Fruit fly (Drosophila melanogaster) whole organism, pupa: ENCODE results near the gene ohgt.

Source experiments
- CG10348 ChIP-seq: fragments of 200-800 bp; sonication (Bioruptor generic); IDR thresholded peaks from 2 replicates; pipeline ENCODE4 v1.3.6; 2022; ENCODE audit warnings: missing biosample characterization, missing genetic modification characterization
- CG12605 ChIP-seq: fragments of 200-800 bp; sonication (Bioruptor generic); IDR thresholded peaks from 2 replicates; pipeline ENCODE4 v1.3.6; 2022; ENCODE audit warnings: missing biosample characterization, missing genetic modification characterization
- CG13204 ChIP-seq: fragments of 200-800 bp; sonication (Bioruptor generic); optimal IDR thresholded peaks from 2 replicates; lab custom pipeline; 2018; ENCODE audit warnings: missing biosample characterization, mild to moderate bottlenecking, missing genetic modification characterization, moderate library complexity
- CG14655 ChIP-seq: fragments of 200-800 bp; sonication (Bioruptor generic); optimal IDR thresholded peaks from 3 replicates; lab custom pipeline; 2017; ENCODE audit warnings: mild to moderate bottlenecking, missing biosample characterization, missing genetic modification reagents, missing genetic modification characterization
- CG15710 ChIP-seq: fragments of 200-800 bp; sonication (Bioruptor generic); optimal IDR thresholded peaks from 2 replicates; lab custom pipeline; 2018; ENCODE audit warnings: missing biosample characterization, mild to moderate bottlenecking, missing genetic modification characterization, moderate library complexity
- CG17806 ChIP-seq: fragments of 200-800 bp; sonication (Bioruptor generic); optimal IDR thresholded peaks from 2 replicates; lab custom pipeline; 2018; ENCODE audit warnings: missing biosample characterization, mild to moderate bottlenecking, missing genetic modification characterization, moderate library complexity
- CG32121 ChIP-seq: fragments of 200-800 bp; sonication (Bioruptor generic); IDR thresholded peaks from 2 replicates; pipeline ENCODE4 v1.3.6; 2022; ENCODE audit warnings: missing biosample characterization, missing genetic modification characterization
- CG34367 ChIP-seq: fragments of 200-800 bp; sonication (Bioruptor generic); optimal IDR thresholded peaks from 2 replicates; lab custom pipeline; 2018; ENCODE audit warnings: missing biosample characterization, mild to moderate bottlenecking, missing genetic modification characterization
- CG4496 ChIP-seq: fragments of 200-800 bp; sonication (Bioruptor generic); IDR thresholded peaks from 3 replicates; pipeline ENCODE4 v1.3.6; 2022; ENCODE audit warnings: missing biosample characterization, missing genetic modification characterization
- CG8159 ChIP-seq: fragments of 200-800 bp; sonication (Bioruptor generic); optimal IDR thresholded peaks from 3 replicates; lab custom pipeline; 2018; ENCODE audit warnings: missing biosample characterization, mild to moderate bottlenecking, missing genetic modification characterization, moderate library complexity
- CG8301 ChIP-seq: fragments of 200-800 bp; sonication (Bioruptor generic); optimal IDR thresholded peaks from 2 replicates; lab custom pipeline; 2018; ENCODE audit warnings: missing biosample characterization, mild to moderate bottlenecking, missing genetic modification characterization
- CG9948 ChIP-seq: fragments of 200-800 bp; sonication (Bioruptor generic); optimal IDR thresholded peaks from 2 replicates; lab custom pipeline; 2018; ENCODE audit warnings: missing biosample characterization, mild to moderate bottlenecking, missing genetic modification characterization, moderate library complexity
- D1 ChIP-seq: fragments of 200-800 bp; sonication (Bioruptor generic); optimal IDR thresholded peaks from 2 replicates; lab custom pipeline; 2018; ENCODE audit warnings: missing biosample characterization, mild to moderate bottlenecking, missing genetic modification characterization, moderate library complexity
- EcR ChIP-seq: fragments of 200-800 bp; sonication (Bioruptor generic); optimal IDR thresholded peaks from 3 replicates; lab custom pipeline; 2019; ENCODE audit warnings: missing biosample characterization, missing genetic modification characterization, mild to moderate bottlenecking, moderate library complexity, missing genetic modification reagents
- Ets98B ChIP-seq: fragments of 200-800 bp; sonication (Bioruptor generic); IDR thresholded peaks from 2 replicates; pipeline ENCODE4 v1.3.6; 2022; ENCODE audit warnings: missing biosample characterization, missing genetic modification characterization
- Pif1A ChIP-seq: fragments of 200-800 bp; sonication (Bioruptor generic); optimal IDR thresholded peaks from 3 replicates; lab custom pipeline; 2016; ENCODE audit warnings: missing biosample characterization, missing genetic modification characterization
- Pif1B ChIP-seq: fragments of 200-800 bp; sonication (Bioruptor generic); optimal IDR thresholded peaks from 3 replicates; lab custom pipeline; 2016; ENCODE audit warnings: missing biosample characterization, missing genetic modification characterization
- Snoo ChIP-seq: fragments of 200-800 bp; sonication (Bioruptor generic); optimal IDR thresholded peaks from 3 replicates; lab custom pipeline; 2017; ENCODE audit warnings: missing biosample characterization, mild to moderate bottlenecking, missing genetic modification characterization, inconsistent platforms
- fd96Ca ChIP-seq: fragments of 200-800 bp; sonication (Bioruptor generic); IDR thresholded peaks from 3 replicates; pipeline ENCODE4 v1.3.6; 2022; ENCODE audit warnings: missing biosample characterization, missing genetic modification characterization
- gl ChIP-seq: fragments of 200-800 bp; sonication (Bioruptor generic); optimal IDR thresholded peaks from 2 replicates; lab custom pipeline; 2018; ENCODE audit warnings: missing biosample characterization, mild to moderate bottlenecking, missing genetic modification characterization
- rn ChIP-seq: fragments of 200-800 bp; sonication (Bioruptor generic); IDR thresholded peaks from 2 replicates; pipeline ENCODE4 v1.3.6; 2022; ENCODE audit warnings: missing biosample characterization, missing genetic modification characterization

The ohgt gene

dm6 chr3R:10048842-10049527, at the start of gene ohgt:
ohgt (plus strand) TSS chr3R:10049199.
- TF ChIP-seq CG8159 (no peak), CG10348 (GFP tag; lab: Robert Waterston, UW) (no peak), CG34367 (tag; lab: Kevin White, UChicago) (peak; percentile 22), CG9948 (peak; percentile 27)

- TF ChIP-seq Snoo (tag; lab: Kevin White, UChicago) (no peak), CG9948 (no peak), CG17806 (tag; lab: Kevin White, UChicago) (no peak), CG15710 (tag; lab: Kevin White, UChicago) (no peak), CG8301 (tag; lab: Kevin White, UChicago) (no peak), Pif1A (GFP tag; lab: Kevin White, UChicago) (no peak), gl (no peak), rn (no peak), CG13204 (no peak), fd96Ca (GFP tag; lab: Robert Waterston, UW) (no peak)
Measured at dm6 chr3R:10001174-10001789, 47.7 kb upstream of the ohgt start, which contains the start of gene CG5359. CG5359 (minus strand) TSS chr3R:10001276.

- 0 out of 3 replicates have a peak, but pooled peaks have one; percentile 24 for TF ChIP-seq fd96Ca (GFP tag; lab: Robert Waterston, UW)
- no peak for TF ChIP-seq CG15710 (tag; lab: Kevin White, UChicago)
- TF ChIP-seq, all 21 proteins: peak for 1
Measured at dm6 chr3R:10024032-10024712, 24.8 kb upstream of the ohgt start.

- no peak for TF ChIP-seq rn
- no peak for TF ChIP-seq CG14655
Measured at dm6 chr3R:10025050-10025449, 23.9 kb upstream of the ohgt start, which contains the start of gene CG31407. CG31407 (minus strand) TSS chr3R:10025150.

dm6 chr3R:10028378-10028777, 20.6 kb upstream of the ohgt start:
- peak; percentile 48 for TF ChIP-seq CG14655
- no peak for TF ChIP-seq gl

- TF ChIP-seq CG14655, result no peak
- TF ChIP-seq CG17806 (tag; lab: Kevin White, UChicago), result no peak
- no peak for TF ChIP-seq CG12605 (GFP tag; lab: Robert Waterston, UW)
- TF ChIP-seq CG4496 (GFP tag; lab: Robert Waterston, UW), result no peak
- TF ChIP-seq Pif1A (GFP tag; lab: Kevin White, UChicago), result no peak
- no peak for TF ChIP-seq D1
- no peak for TF ChIP-seq CG13204
- no peak for TF ChIP-seq CG32121 (GFP tag; lab: Robert Waterston, UW)
Measured at dm6 chr3R:10031480-10031879, 17.5 kb upstream of the ohgt start.

dm6 chr3R:10032951-10033720, 15.9 kb upstream of the ohgt start:
- TF ChIP-seq Pif1B (GFP tag; lab: Kevin White, UChicago), result no peak
- no peak for TF ChIP-seq fd96Ca (GFP tag; lab: Robert Waterston, UW)
- TF ChIP-seq Snoo (tag; lab: Kevin White, UChicago), result no peak
- TF ChIP-seq gl, result no peak
- TF ChIP-seq rn, result no peak
- no peak for TF ChIP-seq Pif1A (GFP tag; lab: Kevin White, UChicago)
- TF ChIP-seq CG10348 (GFP tag; lab: Robert Waterston, UW), result no peak
- no peak for TF ChIP-seq CG13204
- TF ChIP-seq CG17806 (tag; lab: Kevin White, UChicago), result no peak
- TF ChIP-seq CG4496 (GFP tag; lab: Robert Waterston, UW), result no peak
- TF ChIP-seq CG34367 (tag; lab: Kevin White, UChicago), result no peak

dm6 chr3R:10034995-10035446, 14.0 kb upstream of the ohgt start:
- TF ChIP-seq CG8301 (tag; lab: Kevin White, UChicago), result no peak
- no peak for TF ChIP-seq gl
- TF ChIP-seq CG32121 (GFP tag; lab: Robert Waterston, UW), result no peak
- no peak for TF ChIP-seq rn
- no peak for TF ChIP-seq CG12605 (GFP tag; lab: Robert Waterston, UW)
- TF ChIP-seq fd96Ca (GFP tag; lab: Robert Waterston, UW), result no peak
- no peak for TF ChIP-seq D1
- peak; percentile 11 for TF ChIP-seq CG14655
- peak; percentile 82 for TF ChIP-seq EcR (GFP tag; lab: Kevin White, UChicago)
- TF ChIP-seq CG9948, result no peak
- TF ChIP-seq CG8159, result no peak
- no peak for TF ChIP-seq CG15710 (tag; lab: Kevin White, UChicago)
- TF ChIP-seq Snoo (tag; lab: Kevin White, UChicago), result no peak
- TF ChIP-seq CG10348 (GFP tag; lab: Robert Waterston, UW), result no peak
- TF ChIP-seq CG34367 (tag; lab: Kevin White, UChicago), result no peak
- TF ChIP-seq CG13204, result no peak
- no peak for TF ChIP-seq Ets98B (GFP tag; lab: Robert Waterston, UW)
- no peak for TF ChIP-seq Pif1A (GFP tag; lab: Kevin White, UChicago)
- peak; percentile 27; the same call in 1 of the 3 replicates for TF ChIP-seq CG4496 (GFP tag; lab: Robert Waterston, UW)
- no peak for TF ChIP-seq CG17806 (tag; lab: Kevin White, UChicago)
- no peak for TF ChIP-seq Pif1B (GFP tag; lab: Kevin White, UChicago)
